Worm (Caenorhabditis elegans) whole organism, L1 larva: ENCODE measurements around the gene nra-1.

Experiments used
- Y116A8C.19 ChIP-seq: sonication (generic microtip); optimal IDR thresholded peaks from 2 replicates; lab custom pipeline; 2016; ENCODE audit warnings: missing compliant biosample characterization, missing genetic modification characterization, borderline replicate concordance
- alr-1 ChIP-seq: fragments of 200-800 bp; sonication (Bioruptor generic); optimal IDR thresholded peaks from 2 replicates; lab custom pipeline; 2018; ENCODE audit warnings: borderline replicate concordance, mild to moderate bottlenecking, missing genetic modification characterization, missing compliant biosample characterization
- hpl-2 ChIP-seq: fragments of 150-350 bp; optimal IDR thresholded peaks from 2 replicates; lab custom pipeline; 2014; ENCODE audit warnings: missing biosample characterization, missing genetic modification reagents, missing genetic modification characterization

ce11 chrIV:17291629-17292199, 7.7 kb upstream of the nra-1 start, which contains the start of the genes T28F3.11 and slc-17.4:
- TF ChIP-seq alr-1 (tag; lab: Kevin White, UChicago) (no peak), Y116A8C.19 (tag; lab: Kevin White, UChicago) (no peak), hpl-2 (no peak)
